Fruit fly (Drosophila melanogaster): ENCODE data around the gene CG14111.

DNA sequence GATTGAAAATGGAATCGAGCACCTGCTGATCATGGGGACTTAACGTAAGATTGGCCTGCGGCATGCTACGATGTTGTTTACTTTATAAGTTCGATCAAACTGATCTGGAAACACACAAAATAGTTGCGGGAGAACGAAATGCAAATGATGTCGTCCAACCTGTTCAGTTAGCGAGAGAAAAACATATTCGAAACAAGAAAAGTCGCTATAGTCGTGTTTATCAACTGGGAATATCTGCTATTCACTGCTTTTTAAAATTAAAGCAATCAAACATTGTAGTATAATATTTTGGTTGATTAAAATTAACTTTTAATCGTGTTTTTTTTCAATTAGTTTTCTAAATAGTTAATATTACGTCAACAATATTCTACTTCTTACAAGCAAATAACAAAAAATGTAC is 48.8 kb downstream of the CG14111 start, which contains the start of gene CG14105:
- no peak for TF ChIP-seq Sin3A (optimal IDR thresholded peaks at IDR 0.05)
- TF ChIP-seq h (optimal IDR thresholded peaks at IDR 0.05), result no peak
- TF ChIP-seq psq (optimal IDR thresholded peaks at IDR 0.05), result no peak
- TF ChIP-seq Myc (optimal IDR thresholded peaks at IDR 0.05), result no peak
- no peak for TF ChIP-seq insv (optimal IDR thresholded peaks at IDR 0.05)

Measured in Kc167 (cell line).